Worm (Caenorhabditis elegans) whole organism, L1 larva: ENCODE measurements around the gene gst-22.

Source experiments
- C04F5.9 ChIP-seq: sonication (generic microtip); optimal IDR thresholded peaks from 2 replicates; lab custom pipeline; 2016; ENCODE audit warnings: missing genetic modification characterization, missing compliant biosample characterization
- ama-1 ChIP-seq: fragments of 150-350 bp; optimal IDR thresholded peaks from 2 replicates; lab custom pipeline; 2014
- egl-27 ChIP-seq, 2 experiments: fragments of 150-350 bp in 1 of 2; sonication (generic microtip); optimal IDR thresholded peaks; 3 replicates each; lab custom pipeline; 2017 to 2018; ENCODE audit warnings: missing biosample characterization in 2 of 2, missing genetic modification characterization in 2 of 2, missing genetic modification reagents in 2 of 2
- mab-9 ChIP-seq: fragments of 200-800 bp; sonication (Bioruptor generic); IDR thresholded peaks from 2 replicates; pipeline ENCODE4 v1.3.6; 2022; ENCODE audit warnings: missing genetic modification reagents, missing genetic modification characterization, missing compliant biosample characterization
- nhr-19 ChIP-seq: fragments of 200-800 bp; sonication (Bioruptor generic); conservative IDR thresholded peaks from 2 replicates; pipeline ENCODE4 v1.3.6; 2022; ENCODE audit warnings: missing genetic modification characterization, missing compliant biosample characterization
- pag-3 ChIP-seq: sonication (generic microtip); optimal IDR thresholded peaks from 2 replicates; lab custom pipeline; 2017; ENCODE audit warnings: missing genetic modification characterization, mild to moderate bottlenecking, missing compliant biosample characterization, antibody characterized with exemption, borderline replicate concordance; ENCODE audit not compliant: insufficient read depth
- snpc-4 ChIP-seq: fragments of 150-350 bp; optimal IDR thresholded peaks from 2 replicates; lab custom pipeline; 2014; ENCODE audit warnings: missing biosample characterization, missing genetic modification characterization
- sup-37 ChIP-seq: fragments of 200-800 bp; sonication (Bioruptor generic); optimal IDR thresholded peaks from 2 replicates; lab custom pipeline; 2018; ENCODE audit warnings: mild to moderate bottlenecking, missing genetic modification characterization, missing compliant biosample characterization

DNA sequence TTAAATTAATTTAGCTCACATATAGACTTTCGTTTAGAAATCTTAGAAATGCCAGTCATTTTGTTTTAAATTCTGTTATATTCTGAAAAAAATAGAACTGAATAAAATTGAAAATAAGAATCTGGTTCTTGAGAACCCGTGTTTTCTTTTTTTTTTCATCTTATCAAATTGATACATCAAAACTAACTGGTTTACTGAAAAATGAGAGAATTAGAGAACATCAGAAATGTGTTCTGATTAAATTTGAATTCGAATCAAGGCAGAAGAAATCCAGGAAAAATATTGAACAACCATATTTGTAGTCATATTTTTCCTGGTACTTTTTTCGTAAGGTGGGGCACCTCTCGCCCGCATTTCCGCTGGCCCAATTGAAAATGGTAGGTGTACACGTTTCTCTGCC lies 13.6 kb downstream of the gst-22 start, which contains the start of gene F11A5.15:
- TF ChIP-seq pag-3 (tag; lab: Kevin White, UChicago) (no peak), egl-27 (tag; optimal IDR thresholded peaks at IDR 0.05; lab: Kevin White, UChicago) (no peak), C04F5.9 (no peak), ama-1 (lab: Kevin White, UChicago) (no peak), snpc-4 (no peak), nhr-19 (no peak), sup-37 (no peak), mab-9 (GFP tag; lab: Robert Waterston, UW) (no peak)
